Worm (Caenorhabditis elegans): ENCODE data around the gene mett-10.

The mett-10 gene

ce11 chrIII:10114662-10115061 is at the start of gene mett-10, which contains the start of gene ZK1128.1 (continued):
- no peak for TF ChIP-seq ama-1 (optimal IDR thresholded peaks at IDR 0.05)
- no peak for TF ChIP-seq lin-14 (GFP tag; optimal IDR thresholded peaks at IDR 0.05)
- TF ChIP-seq C04F5.9 (tag; optimal IDR thresholded peaks at IDR 0.05): no peak
- TF ChIP-seq sptf-1 (tag; optimal IDR thresholded peaks at IDR 0.05): no peak
- no peak for TF ChIP-seq lin-13 (GFP tag; optimal IDR thresholded peaks at IDR 0.05)
- TF ChIP-seq efl-3 (GFP tag; optimal IDR thresholded peaks at IDR 0.05): no peak
- TF ChIP-seq sox-4 (tag; optimal IDR thresholded peaks at IDR 0.05): no peak
- peak; percentile 23 to 62 (median 41) for TF ChIP-seq dpl-1 (GFP tag; optimal IDR thresholded peaks at IDR 0.05)
- no peak for TF ChIP-seq unc-98 (GFP tag; IDR thresholded peaks at IDR 0.05)
- TF ChIP-seq egl-13 (tag; optimal IDR thresholded peaks at IDR 0.05): no peak
- peak; percentile 86 for TF ChIP-seq F16B12.6 (tag; optimal IDR thresholded peaks at IDR 0.05)
- no peak for TF ChIP-seq fkh-10 (GFP tag; optimal IDR thresholded peaks at IDR 0.05)
- TF ChIP-seq nhr-237 (tag; optimal IDR thresholded peaks at IDR 0.05): no peak
- no peak for TF ChIP-seq hlh-4 (tag; optimal IDR thresholded peaks at IDR 0.05)
- no peak for TF ChIP-seq ztf-11 (tag; optimal IDR thresholded peaks at IDR 0.05)
- no peak for TF ChIP-seq mab-9 (GFP tag; IDR thresholded peaks at IDR 0.05)
- no peak for TF ChIP-seq nhr-19 (GFP tag; conservative IDR thresholded peaks at IDR 0.05)
- no peak for TF ChIP-seq zip-4 (GFP tag; optimal IDR thresholded peaks at IDR 0.05)
- TF ChIP-seq ceh-82 (tag; optimal IDR thresholded peaks at IDR 0.05): peak in 1 of 3 experiments; percentile 17
- no peak for TF ChIP-seq nhr-12 (tag; optimal IDR thresholded peaks at IDR 0.05)
- TF ChIP-seq lsy-2 (tag; optimal IDR thresholded peaks at IDR 0.05): peak; percentile 46 to 67
- no peak for TF ChIP-seq ceh-88 (GFP tag; IDR thresholded peaks at IDR 0.05)
- TF ChIP-seq vab-15 (tag; optimal IDR thresholded peaks at IDR 0.05): peak; percentile 19
- TF ChIP-seq fkh-8 (tag; optimal IDR thresholded peaks at IDR 0.05): no peak
- no peak for TF ChIP-seq skn-1 (tag; optimal IDR thresholded peaks at IDR 0.05)
- no peak for TF ChIP-seq nhr-84 (tag; optimal IDR thresholded peaks at IDR 0.05)
- 0 out of 2 replicates have a peak, but pooled peaks have one; percentile 6 for TF ChIP-seq isw-1 (GFP tag; IDR thresholded peaks at IDR 0.05)
- TF ChIP-seq unc-30 (tag; optimal IDR thresholded peaks at IDR 0.05): no peak
- peak; percentile 12 for TF ChIP-seq xbp-1 (tag; optimal IDR thresholded peaks at IDR 0.05)
- no peak for TF ChIP-seq irx-1 (tag; optimal IDR thresholded peaks at IDR 0.05)
- TF ChIP-seq C16A3.4 (tag; optimal IDR thresholded peaks at IDR 0.05): no peak

- no peak for TF ChIP-seq lin-13 (GFP tag; optimal IDR thresholded peaks at IDR 0.05)
- TF ChIP-seq lin-14 (GFP tag; optimal IDR thresholded peaks at IDR 0.05): no peak
- TF ChIP-seq C16A3.4 (tag; optimal IDR thresholded peaks at IDR 0.05): no peak
- TF ChIP-seq dsc-1 (tag; optimal IDR thresholded peaks at IDR 0.05): no peak
- TF ChIP-seq aly-2 (tag; optimal IDR thresholded peaks at IDR 0.05): no peak
- no peak for TF ChIP-seq unc-98 (GFP tag; IDR thresholded peaks at IDR 0.05)
- TF ChIP-seq elt-2 (tag; optimal IDR thresholded peaks at IDR 0.05): no peak
- TF ChIP-seq nhr-77 (tag; optimal IDR thresholded peaks at IDR 0.05): no peak
Observed at ce11 chrIII:10069278-10069677, 45.6 kb upstream of the mett-10 start, which contains the start of gene T16G12.6. Gene T16G12.6, plus strand, starts transcription at chrIII:10069578.

- TF ChIP-seq dpl-1 (GFP tag; optimal IDR thresholded peaks at IDR 0.05) (peak in 1 of 3 experiments; percentile 8), lsy-2 (tag; optimal IDR thresholded peaks at IDR 0.05) (no peak), lir-3 (tag; optimal IDR thresholded peaks at IDR 0.05; ENCODE audit: poor library complexity) (no peak), ztf-11 (tag; optimal IDR thresholded peaks at IDR 0.05) (no peak), efl-1 (optimal IDR thresholded peaks at IDR 0.05) (no peak), efl-1 (GFP tag; optimal IDR thresholded peaks at IDR 0.05 in 1 of 2) (peak in 1 of 2 experiments; percentile 4), unc-130 (tag; optimal IDR thresholded peaks at IDR 0.05) (no peak), skn-1 (tag; optimal IDR thresholded peaks at IDR 0.05) (no peak), ceh-8 (GFP tag; optimal IDR thresholded peaks at IDR 0.05) (no peak)
Observed at ce11 chrIII:10076042-10076441, 38.8 kb upstream of the mett-10 start.
